Fruit fly (Drosophila melanogaster): Measurements from ENCODE around the gene CG5087.

dm6 chr3L:8949823-8950222 lies 48.2 kb upstream of the CG5087 start:
- TF ChIP-seq dsf (GFP tag; optimal IDR thresholded peaks at IDR 0.05; ENCODE audit: borderline replicate concordance), result no peak
- TF ChIP-seq h (GFP tag; optimal IDR thresholded peaks at IDR 0.05), result no peak
- TF ChIP-seq psq (GFP tag; optimal IDR thresholded peaks at IDR 0.05), result no peak
- TF ChIP-seq sage (GFP tag; optimal IDR thresholded peaks at IDR 0.05), result no peak
- no peak for TF ChIP-seq OdsH (GFP tag; optimal IDR thresholded peaks at IDR 0.05)
- no peak for TF ChIP-seq br (GFP tag; optimal IDR thresholded peaks at IDR 0.05)
- no peak for TF ChIP-seq tai (GFP tag; optimal IDR thresholded peaks at IDR 0.05)
- no peak for TF ChIP-seq pan (optimal IDR thresholded peaks at IDR 0.05)
- TF ChIP-seq Abd-B (GFP tag; optimal IDR thresholded peaks at IDR 0.05), result no peak
- TF ChIP-seq Hr78 (GFP tag; optimal IDR thresholded peaks at IDR 0.05), result no peak
- TF ChIP-seq Vsx2 (GFP tag; optimal IDR thresholded peaks at IDR 0.05; ENCODE audit: partially characterized antibody), result no peak
- no peak for TF ChIP-seq sv (GFP tag; optimal IDR thresholded peaks at IDR 0.05)
- TF ChIP-seq Hnf4 (GFP tag; optimal IDR thresholded peaks at IDR 0.05), result no peak

All from whole organism, wandering third instar larva.